Worm (Caenorhabditis elegans) whole organism, L1 larva: Measurements from ENCODE around the gene sumv-2.
A peak's percentile ranks its signal among the peaks of the same experiment; 100 is the strongest.

Source experiments
- F16B12.6 ChIP-seq: fragments of 150-350 bp; optimal IDR thresholded peaks from 2 replicates; lab custom pipeline; 2014; ENCODE audit warnings: missing biosample characterization, missing genetic modification characterization
- ama-1 ChIP-seq: fragments of 150-350 bp; optimal IDR thresholded peaks from 2 replicates; lab custom pipeline; 2014
- blmp-1 ChIP-seq: fragments of 150-350 bp; optimal IDR thresholded peaks from 2 replicates; lab custom pipeline; 2014; ENCODE audit warnings: missing biosample characterization, missing genetic modification characterization
- ceh-8 ChIP-seq: fragments of 200-800 bp; sonication (Bioruptor generic); optimal IDR thresholded peaks from 2 replicates; lab custom pipeline; 2018; ENCODE audit warnings: mild to moderate bottlenecking, missing genetic modification characterization, moderate library complexity, missing compliant biosample characterization
- ceh-82 ChIP-seq, 3 experiments: fragments of 150-350 bp in 1 of 3; sonication (generic microtip) in 2 of 3; optimal IDR thresholded peaks; 2 replicates each; lab custom pipeline; 2014 to 2017; ENCODE audit warnings: missing biosample characterization in 3 of 3, missing genetic modification characterization in 3 of 3
- ces-1 ChIP-seq: fragments of 150-350 bp; optimal IDR thresholded peaks from 2 replicates; lab custom pipeline; 2014; ENCODE audit warnings: missing biosample characterization, missing genetic modification reagents, missing genetic modification characterization
- efl-1 ChIP-seq, 4 experiments: fragments of 150-350 bp; optimal IDR thresholded peaks in 3 of 4; peaks in 1 of 4; 1 replicate in 1 of 4; 2 replicates in 3 of 4; lab custom pipeline; 2014; ENCODE audit warnings: missing biosample characterization in 2 of 4, missing genetic modification characterization in 2 of 4, missing genetic modification reagents in 2 of 4
- egl-13 ChIP-seq: sonication (generic microtip); optimal IDR thresholded peaks from 2 replicates; lab custom pipeline; 2016; ENCODE audit warnings: missing genotype, missing genetic modification reagents, missing genetic modification characterization, missing compliant biosample characterization
- egl-27 ChIP-seq, 2 experiments: fragments of 150-350 bp in 1 of 2; sonication (generic microtip); optimal IDR thresholded peaks; 3 replicates each; lab custom pipeline; 2017 to 2018; ENCODE audit warnings: missing biosample characterization in 2 of 2, missing genetic modification characterization in 2 of 2, missing genetic modification reagents in 2 of 2
- elt-2 ChIP-seq: sonication (generic microtip); optimal IDR thresholded peaks from 2 replicates; lab custom pipeline; 2016; ENCODE audit warnings: missing genetic modification characterization, mild to moderate bottlenecking, inconsistent platforms, missing compliant biosample characterization, missing genetic modification reagents
- elt-3 ChIP-seq, 6 experiments: fragments of 150-350 bp in 1 of 6; sonication (generic microtip); optimal IDR thresholded peaks; 2 replicates each; lab custom pipeline; 2017 to 2018; ENCODE audit warnings: missing biosample characterization in 6 of 6, missing genetic modification characterization in 6 of 6, inconsistent platforms in 1 of 6
- ets-5 ChIP-seq: fragments of 200-800 bp; sonication (Bioruptor generic); IDR thresholded peaks from 2 replicates; pipeline ENCODE4 v1.3.6; 2022; ENCODE audit warnings: missing genetic modification characterization, missing compliant biosample characterization
- hlh-17 ChIP-seq: fragments of 200-800 bp; sonication (Bioruptor generic); optimal IDR thresholded peaks from 2 replicates; lab custom pipeline; 2018; ENCODE audit warnings: missing genetic modification characterization, mild to moderate bottlenecking, missing compliant biosample characterization, moderate library complexity, borderline replicate concordance
- hlh-4 ChIP-seq: sonication (generic microtip); optimal IDR thresholded peaks from 2 replicates; lab custom pipeline; 2016; ENCODE audit warnings: mild to moderate bottlenecking, missing genetic modification characterization, missing compliant biosample characterization
- lin-15B ChIP-seq: fragments of 150-350 bp; sonication (generic microtip); optimal IDR thresholded peaks from 3 replicates; lab custom pipeline; 2014; ENCODE audit warnings: missing biosample characterization, missing genetic modification characterization
- lin-35 ChIP-seq, 2 experiments: fragments of 150-350 bp; optimal IDR thresholded peaks; 2 replicates each; lab custom pipeline; 2014; ENCODE audit warnings: missing biosample characterization in 2 of 2, missing genetic modification characterization in 2 of 2, missing genetic modification reagents in 2 of 2
- lin-39 ChIP-seq: fragments of 150-350 bp; optimal IDR thresholded peaks from 2 replicates; lab custom pipeline; 2014; ENCODE audit warnings: missing biosample characterization, missing genetic modification reagents, missing genetic modification characterization
- lsy-2 ChIP-seq, 2 experiments: fragments of 150-350 bp; optimal IDR thresholded peaks; 2 replicates each; lab custom pipeline; 2014; ENCODE audit warnings: missing biosample characterization in 2 of 2, missing genetic modification characterization in 2 of 2
- mab-9 ChIP-seq: fragments of 200-800 bp; sonication (Bioruptor generic); IDR thresholded peaks from 2 replicates; pipeline ENCODE4 v1.3.6; 2022; ENCODE audit warnings: missing genetic modification reagents, missing genetic modification characterization, missing compliant biosample characterization
- mdl-1 ChIP-seq, 2 experiments: fragments of 150-350 bp; optimal IDR thresholded peaks; 2 replicates each; lab custom pipeline; 2014 to 2017; ENCODE audit warnings: missing biosample characterization in 2 of 2, missing genetic modification characterization in 2 of 2, inconsistent platforms in 1 of 2
- mep-1 ChIP-seq: fragments of 150-350 bp; optimal IDR thresholded peaks from 2 replicates; lab custom pipeline; 2014; ENCODE audit warnings: missing biosample characterization, missing genetic modification characterization
- nhr-20 ChIP-seq: sonication (generic microtip); optimal IDR thresholded peaks from 2 replicates; lab custom pipeline; 2016; ENCODE audit warnings: mild to moderate bottlenecking, missing genetic modification characterization, missing compliant biosample characterization
- nhr-28 ChIP-seq: fragments of 150-350 bp; optimal IDR thresholded peaks from 2 replicates; lab custom pipeline; 2014; ENCODE audit warnings: missing biosample characterization, missing genetic modification characterization
- nhr-47 ChIP-seq: sonication (generic microtip); optimal IDR thresholded peaks from 2 replicates; lab custom pipeline; 2016; ENCODE audit warnings: mild to moderate bottlenecking, missing genetic modification characterization, moderate library complexity, missing compliant biosample characterization
- nhr-85 ChIP-seq: sonication (generic microtip); peaks from one replicate; lab custom pipeline; 2016; ENCODE audit warnings: missing genetic modification characterization, inconsistent platforms, missing compliant biosample characterization
- pag-3 ChIP-seq: sonication (generic microtip); optimal IDR thresholded peaks from 2 replicates; lab custom pipeline; 2017; ENCODE audit warnings: missing genetic modification characterization, mild to moderate bottlenecking, missing compliant biosample characterization, antibody characterized with exemption, borderline replicate concordance; ENCODE audit not compliant: insufficient read depth
- pax-3 ChIP-seq: fragments of 200-800 bp; sonication (Bioruptor generic); optimal IDR thresholded peaks from 2 replicates; lab custom pipeline; 2018; ENCODE audit warnings: mild to moderate bottlenecking, missing genetic modification characterization, moderate library complexity, missing compliant biosample characterization
- pqm-1 ChIP-seq: sonication (generic microtip); optimal IDR thresholded peaks from 3 replicates; lab custom pipeline; 2017; ENCODE audit warnings: missing biosample characterization, missing genetic modification characterization
- snpc-4 ChIP-seq: fragments of 150-350 bp; optimal IDR thresholded peaks from 2 replicates; lab custom pipeline; 2014; ENCODE audit warnings: missing biosample characterization, missing genetic modification characterization
- snu-23 ChIP-seq: sonication (generic microtip); optimal IDR thresholded peaks from 2 replicates; lab custom pipeline; 2016; ENCODE audit warnings: missing genetic modification characterization, missing compliant biosample characterization
- tlp-1 ChIP-seq: fragments of 150-350 bp; optimal IDR thresholded peaks from 2 replicates; lab custom pipeline; 2014; ENCODE audit warnings: missing biosample characterization, missing genetic modification characterization
- unc-130 ChIP-seq: fragments of 150-350 bp; optimal IDR thresholded peaks from 2 replicates; lab custom pipeline; 2017; ENCODE audit warnings: missing biosample characterization, missing genetic modification characterization, inconsistent platforms
- unc-86 ChIP-seq: sonication (generic microtip); optimal IDR thresholded peaks from 2 replicates; lab custom pipeline; 2016; ENCODE audit warnings: missing genetic modification characterization, missing compliant biosample characterization
- unc-98 ChIP-seq: fragments of 200-800 bp; sonication (Bioruptor generic); IDR thresholded peaks from 2 replicates; pipeline ENCODE4 v1.3.6; 2022; ENCODE audit warnings: missing genetic modification characterization, missing compliant biosample characterization
- xbp-1 ChIP-seq: sonication (generic microtip); optimal IDR thresholded peaks from 2 replicates; lab custom pipeline; 2016; ENCODE audit warnings: missing genetic modification characterization, missing compliant biosample characterization

The sumv-2 gene

DNA sequence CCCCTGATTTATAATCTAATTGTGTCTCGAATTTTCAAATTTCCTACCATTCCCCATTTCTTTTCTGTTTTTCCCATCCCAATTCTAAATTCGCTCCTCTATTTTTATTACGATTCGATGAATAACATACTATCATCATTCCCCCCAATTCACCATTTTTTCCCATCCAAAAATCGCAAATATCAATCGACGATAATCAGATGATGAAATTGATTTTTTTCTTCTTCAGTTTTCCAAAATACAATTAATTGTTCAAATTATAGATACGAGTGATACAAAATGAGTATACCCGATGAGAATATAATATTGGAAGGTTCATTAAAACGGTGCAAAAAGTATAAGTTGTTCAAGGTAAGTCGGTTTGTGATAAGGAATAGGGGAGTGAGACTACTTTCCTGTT lies 25.3 kb downstream of the sumv-2 start, which contains the start of gene soc-1:
TSS of gene soc-1 (plus strand) at position 262 of the 400 bp plus-strand sequence.
- no peak for TF ChIP-seq F16B12.6 (tag; lab: Kevin White, UChicago)
- TF ChIP-seq unc-130 (tag; lab: Kevin White, UChicago): no peak
- no peak for TF ChIP-seq snpc-4 (tag; lab: Kevin White, UChicago)
- no peak for TF ChIP-seq lin-15B (tag; lab: Kevin White, UChicago)

DNA sequence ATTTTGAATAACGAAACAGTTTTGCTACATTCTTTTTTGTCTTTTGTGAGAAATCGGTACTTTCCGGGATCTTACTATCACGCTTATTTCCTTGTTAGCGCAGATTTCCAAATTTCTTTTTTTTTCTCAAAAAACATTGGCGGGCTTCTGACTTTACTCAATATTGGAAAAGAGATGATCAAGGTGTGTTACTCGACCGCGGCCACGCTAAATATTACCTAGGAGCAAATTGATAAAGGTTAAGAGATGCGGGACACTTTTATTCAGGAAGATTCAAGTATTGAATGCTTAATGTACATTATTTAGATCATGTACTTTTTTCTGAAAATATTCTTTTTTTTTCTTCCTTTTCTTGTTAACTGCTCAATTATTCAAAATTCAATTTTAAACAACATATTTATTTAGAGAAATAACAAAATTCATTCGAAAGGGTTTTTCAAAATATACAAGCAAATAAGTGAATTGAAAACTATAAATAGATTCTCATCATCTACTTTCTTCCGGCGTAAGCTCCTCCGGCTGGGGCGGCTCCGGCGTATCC lies 30.0 kb downstream of the sumv-2 start:
- no peak for TF ChIP-seq snpc-4 (tag; lab: Kevin White, UChicago)
- peak; percentile 55 for TF ChIP-seq ama-1 (lab: Kevin White, UChicago)

DNA sequence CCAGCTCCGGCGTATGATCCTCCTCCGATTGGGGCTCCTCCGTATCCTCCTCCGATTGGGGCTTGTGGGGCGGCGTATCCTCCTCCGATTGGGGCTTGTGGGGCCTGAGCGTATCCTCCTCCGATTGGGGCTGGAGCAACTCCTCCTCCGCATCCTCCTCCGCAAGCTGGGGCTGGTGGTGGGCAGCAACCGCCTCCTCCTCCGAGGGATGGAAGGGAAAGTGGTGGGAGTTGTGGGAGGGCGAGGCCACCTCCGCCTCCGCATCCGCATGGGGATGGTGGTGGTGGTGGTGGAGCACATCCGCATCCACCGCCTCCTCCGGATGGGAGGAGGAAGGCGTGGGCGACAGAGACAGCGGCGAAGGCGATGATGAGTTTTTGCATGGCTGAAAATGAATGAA lies 30.5 kb downstream of the sumv-2 start, which contains the start of gene F41F3.3:
TSS of gene F41F3.3 (minus strand) at position 383 of the 400 bp plus-strand sequence.
- peak; percentile 75 for TF ChIP-seq ceh-8 (GFP tag; lab: Kevin White, UChicago)
- TF ChIP-seq unc-86 (tag; lab: Kevin White, UChicago): no peak
- TF ChIP-seq efl-1 (optimal IDR thresholded peaks at IDR 0.05; lab: Kevin White, UChicago): no peak
- peak in 1 of 2 experiments; percentile 57 for TF ChIP-seq efl-1 (GFP tag; optimal IDR thresholded peaks at IDR 0.05 in 1 of 2; lab: Kevin White, UChicago)
- peak; percentile 46 for TF ChIP-seq ama-1 (lab: Kevin White, UChicago)

DNA sequence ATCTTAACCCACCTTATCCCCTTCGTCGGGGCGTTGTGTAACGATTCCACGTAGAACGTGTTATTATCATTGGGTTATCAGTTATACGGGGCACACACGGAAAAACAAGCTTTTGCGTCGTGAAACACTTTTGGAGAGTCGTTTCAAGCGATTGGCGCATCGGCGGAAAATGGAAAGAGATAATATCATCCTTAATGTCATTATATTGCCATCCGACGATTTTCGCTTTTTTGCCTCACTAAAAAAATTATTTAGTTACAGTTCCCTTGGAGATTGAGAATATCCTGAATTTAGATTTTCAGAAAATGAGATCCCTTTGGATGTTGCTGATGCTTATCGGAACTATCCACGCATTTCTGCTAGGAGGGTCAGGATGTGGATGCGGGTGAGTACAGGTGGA lies 31.2 kb downstream of the sumv-2 start, which contains the start of gene F41F3.8:
TSS of gene F41F3.8 (plus strand) at position 301 of the 400 bp plus-strand sequence.
- TF ChIP-seq ces-1 (GFP tag; lab: Kevin White, UChicago) (no peak), pag-3 (tag; lab: Kevin White, UChicago) (no peak), tlp-1 (tag; lab: Kevin White, UChicago) (no peak), egl-13 (tag; lab: Kevin White, UChicago) (no peak), unc-98 (GFP tag; lab: Robert Waterston, UW) (no peak), blmp-1 (peak; percentile 41), nhr-28 (tag; lab: Kevin White, UChicago) (no peak)
- TF ChIP-seq, all 84 proteins: peak for 1

DNA sequence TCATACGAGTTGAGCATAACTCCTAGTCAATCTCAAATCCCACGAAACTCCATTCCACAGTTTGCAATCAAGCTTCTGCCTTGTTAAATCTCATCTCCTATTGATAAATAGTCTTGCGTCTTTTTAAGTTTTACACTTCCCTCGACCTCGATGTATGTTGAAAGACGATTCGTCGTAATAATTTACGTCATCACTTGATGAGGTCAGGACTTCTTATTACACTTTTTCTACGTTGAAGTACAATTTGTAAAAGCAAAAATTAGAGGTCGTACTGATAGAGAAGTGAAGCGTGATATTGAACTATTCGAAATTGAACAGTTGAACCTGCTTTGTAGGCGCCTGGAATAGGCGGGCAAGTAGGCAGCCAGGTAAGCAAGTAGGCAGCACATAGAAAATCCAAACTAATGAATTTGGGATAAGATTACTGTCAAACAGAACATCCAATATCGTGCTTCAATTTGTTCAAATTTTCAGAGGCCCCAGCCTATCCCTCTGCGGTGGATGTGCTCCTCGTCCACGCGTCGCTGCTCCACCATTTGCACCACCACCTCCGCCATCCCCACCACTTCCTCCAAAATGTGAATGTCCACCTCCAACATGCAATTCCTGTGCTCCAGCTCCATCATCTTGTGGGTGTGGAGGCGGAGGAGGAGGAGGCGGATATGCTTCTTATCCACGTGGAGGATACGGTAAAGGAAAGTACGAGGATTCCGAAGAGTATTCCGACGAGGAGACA lies 32.5 kb downstream of the sumv-2 start:
- no peak for TF ChIP-seq egl-27 (tag; optimal IDR thresholded peaks at IDR 0.05; lab: Kevin White, UChicago)
- TF ChIP-seq efl-1 (optimal IDR thresholded peaks at IDR 0.05; lab: Kevin White, UChicago): no peak
- TF ChIP-seq efl-1 (GFP tag; optimal IDR thresholded peaks at IDR 0.05 in 1 of 2; lab: Kevin White, UChicago): peak in 1 of 2 experiments; percentile 57

DNA sequence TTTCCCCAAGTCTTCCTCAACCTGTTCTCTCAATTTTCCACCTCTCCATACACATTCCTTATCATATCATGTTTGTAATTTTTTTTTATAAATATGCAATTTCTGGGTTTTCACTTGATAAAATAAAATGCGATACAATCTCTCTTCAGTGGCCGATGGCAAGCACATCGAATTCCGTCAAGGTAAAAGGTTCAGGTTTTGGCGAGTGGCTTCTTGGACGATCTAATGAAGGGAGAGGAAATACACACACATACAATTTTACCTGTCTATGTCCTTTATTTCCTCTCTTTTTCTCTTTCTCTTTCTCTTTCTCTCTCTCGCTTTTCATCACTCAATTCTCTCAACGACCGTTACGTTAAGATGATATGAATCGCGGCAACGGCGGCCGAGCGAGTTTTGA lies 34.1 kb downstream of the sumv-2 start:
- TF ChIP-seq efl-1 (optimal IDR thresholded peaks at IDR 0.05; lab: Kevin White, UChicago): no peak
- peak in 1 of 2 experiments; percentile 45 for TF ChIP-seq efl-1 (GFP tag; optimal IDR thresholded peaks at IDR 0.05 in 1 of 2; lab: Kevin White, UChicago)
- TF ChIP-seq lin-39 (tag; lab: Kevin White, UChicago): no peak
- TF ChIP-seq elt-2 (tag; lab: Kevin White, UChicago): peak; percentile 11
- TF ChIP-seq nhr-28 (tag; lab: Kevin White, UChicago): no peak
- peak; percentile 86 for TF ChIP-seq blmp-1
- no peak for TF ChIP-seq hlh-4 (tag; lab: Kevin White, UChicago)
- TF ChIP-seq mab-9 (GFP tag; lab: Robert Waterston, UW): no peak
- peak; percentile 23 for TF ChIP-seq mep-1 (tag; lab: Kevin White, UChicago)
- peak; percentile 11 for TF ChIP-seq nhr-85
- TF ChIP-seq ets-5 (GFP tag; lab: Robert Waterston, UW): no peak
- TF ChIP-seq pqm-1 (tag; lab: Kevin White, UChicago): no peak
- TF ChIP-seq ceh-82 (tag; optimal IDR thresholded peaks at IDR 0.05; lab: Kevin White, UChicago): no peak
- no peak for TF ChIP-seq nhr-47 (tag; lab: Kevin White, UChicago)
- TF ChIP-seq elt-3 (tag; optimal IDR thresholded peaks at IDR 0.05; lab: Kevin White, UChicago): peak in 3 of 6 experiments; percentile 15 to 54 (median 48)
- no peak for TF ChIP-seq mdl-1 (tag; optimal IDR thresholded peaks at IDR 0.05; lab: Kevin White, UChicago)
- TF ChIP-seq lin-35 (GFP tag; optimal IDR thresholded peaks at IDR 0.05; lab: Kevin White, UChicago): peak in 1 of 2 experiments; percentile 18
- no peak for TF ChIP-seq pax-3 (tag; lab: Kevin White, UChicago)
- no peak for TF ChIP-seq unc-130 (tag; lab: Kevin White, UChicago)
- no peak for TF ChIP-seq lsy-2 (tag; optimal IDR thresholded peaks at IDR 0.05; lab: Kevin White, UChicago)
- no peak for TF ChIP-seq hlh-17 (GFP tag; lab: Kevin White, UChicago)
- TF ChIP-seq nhr-20 (tag; lab: Kevin White, UChicago): peak; percentile 24
- TF ChIP-seq ceh-8 (GFP tag; lab: Kevin White, UChicago): no peak
- no peak for TF ChIP-seq xbp-1 (tag; lab: Kevin White, UChicago)
- TF ChIP-seq snu-23 (GFP tag; lab: Kevin White, UChicago): peak; percentile 23
